Fruit fly (Drosophila melanogaster) whole organism: ENCODE data around the gene CG12702.

ENCODE experiments used
- pan ChIP-seq: fragments of >200 bp; optimal IDR thresholded peaks from 2 replicates; lab custom pipeline; 2017
- psq ChIP-seq: fragments of >200 bp; optimal IDR thresholded peaks from 2 replicates; lab custom pipeline; 2017

dm6 chrX:19754705-19755403, 9.8 kb downstream of the CG12702 start:
- TF ChIP-seq psq (lab: Kevin White, UChicago) (no peak), pan (lab: Kevin White, UChicago) (no peak)
